Worm (Caenorhabditis elegans): Measurements from ENCODE around the gene dhs-26.

The dhs-26 gene

ce11 chrX:3347904-3348441, 14.3 kb downstream of the dhs-26 start, which contains the start of gene ZK816.3:
ZK816.3 (plus strand) TSS chrX:3348391.
- TF ChIP-seq ztf-23 (GFP tag; IDR thresholded peaks at IDR 0.05) (peak; percentile 84), T22C8.4 (GFP tag; IDR thresholded peaks at IDR 0.05) (peak; percentile 83), ztf-29 (GFP tag; IDR thresholded peaks at IDR 0.05) (peak; percentile 88), ref-1 (GFP tag; conservative IDR thresholded peaks at IDR 0.05) (peak; percentile 78), flt-1 (GFP tag; IDR thresholded peaks at IDR 0.05) (peak; percentile 93), med-1 (GFP tag; optimal IDR thresholded peaks at IDR 0.05; ENCODE audit: insufficient read depth) (peak; percentile 9), klf-2 (GFP tag; conservative IDR thresholded peaks at IDR 0.05) (0 out of 2 replicates have a peak, but pooled peaks have one; percentile 43), tab-1 (GFP tag; IDR thresholded peaks at IDR 0.05) (peak; percentile 91), cog-1 (tag; optimal IDR thresholded peaks at IDR 0.05) (peak; percentile 20)

- TF ChIP-seq ztf-29 (GFP tag; IDR thresholded peaks at IDR 0.05) (no peak), ztf-23 (GFP tag; IDR thresholded peaks at IDR 0.05) (no peak), tab-1 (GFP tag; IDR thresholded peaks at IDR 0.05) (no peak), ref-1 (GFP tag; conservative IDR thresholded peaks at IDR 0.05) (no peak), med-1 (GFP tag; optimal IDR thresholded peaks at IDR 0.05; ENCODE audit: insufficient read depth) (no peak), T22C8.4 (GFP tag; IDR thresholded peaks at IDR 0.05) (no peak), flt-1 (GFP tag; IDR thresholded peaks at IDR 0.05) (no peak), klf-2 (GFP tag; conservative IDR thresholded peaks at IDR 0.05) (no peak), cog-1 (tag; optimal IDR thresholded peaks at IDR 0.05) (no peak)
Observed at ce11 chrX:3343620-3344197, 18.6 kb downstream of the dhs-26 start.

- no peak for TF ChIP-seq cog-1 (tag; optimal IDR thresholded peaks at IDR 0.05)
- TF ChIP-seq tab-1 (GFP tag; IDR thresholded peaks at IDR 0.05), result no peak
Observed at ce11 chrX:3339882-3340281, 22.4 kb downstream of the dhs-26 start.

ce11 chrX:3334115-3334514, 28.2 kb downstream of the dhs-26 start:
- TF ChIP-seq flt-1 (GFP tag; IDR thresholded peaks at IDR 0.05) (no peak), ref-1 (GFP tag; conservative IDR thresholded peaks at IDR 0.05) (no peak), ztf-29 (GFP tag; IDR thresholded peaks at IDR 0.05) (no peak), klf-2 (GFP tag; conservative IDR thresholded peaks at IDR 0.05) (no peak), cog-1 (tag; optimal IDR thresholded peaks at IDR 0.05) (no peak), tab-1 (GFP tag; IDR thresholded peaks at IDR 0.05) (no peak), ztf-23 (GFP tag; IDR thresholded peaks at IDR 0.05) (no peak), med-1 (GFP tag; optimal IDR thresholded peaks at IDR 0.05; ENCODE audit: insufficient read depth) (no peak), T22C8.4 (GFP tag; IDR thresholded peaks at IDR 0.05) (no peak)

- no peak for TF ChIP-seq klf-2 (GFP tag; conservative IDR thresholded peaks at IDR 0.05)
- TF ChIP-seq ztf-29 (GFP tag; IDR thresholded peaks at IDR 0.05), result no peak
- no peak for TF ChIP-seq cog-1 (tag; optimal IDR thresholded peaks at IDR 0.05)
- TF ChIP-seq tab-1 (GFP tag; IDR thresholded peaks at IDR 0.05), result no peak
- no peak for TF ChIP-seq T22C8.4 (GFP tag; IDR thresholded peaks at IDR 0.05)
- no peak for TF ChIP-seq ztf-23 (GFP tag; IDR thresholded peaks at IDR 0.05)
Observed at ce11 chrX:3332824-3333223, 29.5 kb downstream of the dhs-26 start, which contains the start of gene F11D5.1. F11D5.1 (plus strand) TSS chrX:3333124.

ce11 chrX:3326175-3326574, 36.1 kb downstream of the dhs-26 start, which contains the start of gene F11D5.6:
F11D5.6 (minus strand) TSS chrX:3326275.
- TF ChIP-seq ztf-29 (GFP tag; IDR thresholded peaks at IDR 0.05) (no peak), cog-1 (tag; optimal IDR thresholded peaks at IDR 0.05) (no peak), flt-1 (GFP tag; IDR thresholded peaks at IDR 0.05) (no peak), klf-2 (GFP tag; conservative IDR thresholded peaks at IDR 0.05) (no peak), med-1 (GFP tag; optimal IDR thresholded peaks at IDR 0.05; ENCODE audit: insufficient read depth) (no peak), tab-1 (GFP tag; IDR thresholded peaks at IDR 0.05) (no peak), ref-1 (GFP tag; conservative IDR thresholded peaks at IDR 0.05) (no peak), T22C8.4 (GFP tag; IDR thresholded peaks at IDR 0.05) (no peak), ztf-23 (GFP tag; IDR thresholded peaks at IDR 0.05) (no peak)

- TF ChIP-seq tab-1 (GFP tag; IDR thresholded peaks at IDR 0.05) (no peak), klf-2 (GFP tag; conservative IDR thresholded peaks at IDR 0.05) (no peak), flt-1 (GFP tag; IDR thresholded peaks at IDR 0.05) (no peak), ref-1 (GFP tag; conservative IDR thresholded peaks at IDR 0.05) (no peak), T22C8.4 (GFP tag; IDR thresholded peaks at IDR 0.05) (no peak), ztf-29 (GFP tag; IDR thresholded peaks at IDR 0.05) (no peak), ztf-23 (GFP tag; IDR thresholded peaks at IDR 0.05) (no peak), med-1 (GFP tag; optimal IDR thresholded peaks at IDR 0.05; ENCODE audit: insufficient read depth) (no peak), cog-1 (tag; optimal IDR thresholded peaks at IDR 0.05) (no peak)
Observed at ce11 chrX:3316830-3317229, 45.5 kb downstream of the dhs-26 start.

ce11 chrX:3315891-3316657, 46.2 kb downstream of the dhs-26 start:
- TF ChIP-seq ref-1 (GFP tag; conservative IDR thresholded peaks at IDR 0.05), result no peak
- no peak for TF ChIP-seq ztf-23 (GFP tag; IDR thresholded peaks at IDR 0.05)
- TF ChIP-seq T22C8.4 (GFP tag; IDR thresholded peaks at IDR 0.05), result no peak
- no peak for TF ChIP-seq med-1 (GFP tag; optimal IDR thresholded peaks at IDR 0.05; ENCODE audit: insufficient read depth)
- no peak for TF ChIP-seq tab-1 (GFP tag; IDR thresholded peaks at IDR 0.05)
- no peak for TF ChIP-seq flt-1 (GFP tag; IDR thresholded peaks at IDR 0.05)
- TF ChIP-seq klf-2 (GFP tag; conservative IDR thresholded peaks at IDR 0.05), result no peak
- TF ChIP-seq ztf-29 (GFP tag; IDR thresholded peaks at IDR 0.05), result no peak
- no peak for TF ChIP-seq cog-1 (tag; optimal IDR thresholded peaks at IDR 0.05)

ce11 chrX:3315014-3315413, 47.3 kb downstream of the dhs-26 start, which contains the start of gene ddr-2:
ddr-2 (plus strand) TSS chrX:3315314.
- TF ChIP-seq tab-1 (GFP tag; IDR thresholded peaks at IDR 0.05) (no peak), T22C8.4 (GFP tag; IDR thresholded peaks at IDR 0.05) (no peak), ztf-29 (GFP tag; IDR thresholded peaks at IDR 0.05) (no peak), flt-1 (GFP tag; IDR thresholded peaks at IDR 0.05) (no peak), ztf-23 (GFP tag; IDR thresholded peaks at IDR 0.05) (no peak), klf-2 (GFP tag; conservative IDR thresholded peaks at IDR 0.05) (no peak), cog-1 (tag; optimal IDR thresholded peaks at IDR 0.05) (no peak), med-1 (GFP tag; optimal IDR thresholded peaks at IDR 0.05; ENCODE audit: insufficient read depth) (no peak), ref-1 (GFP tag; conservative IDR thresholded peaks at IDR 0.05) (no peak)
